Worm (Caenorhabditis elegans) whole organism, young adult: ENCODE data around the gene cdk-1.
A peak's percentile ranks its signal among the peaks of the same experiment; 100 is the strongest.

ENCODE experiments used
- B0035.1 ChIP-seq: sonication (generic microtip); optimal IDR thresholded peaks from 2 replicates; lab custom pipeline; 2016; ENCODE audit warnings: missing genetic modification characterization, mild to moderate bottlenecking, missing compliant biosample characterization, missing genotype, missing genetic modification reagents
- F22D6.2 ChIP-seq: sonication (generic microtip); optimal IDR thresholded peaks from 2 replicates; lab custom pipeline; 2016; ENCODE audit warnings: mild to moderate bottlenecking, missing genetic modification characterization, missing compliant biosample characterization
- F23B12.7 ChIP-seq: sonication (generic microtip); optimal IDR thresholded peaks from 2 replicates; lab custom pipeline; 2017; ENCODE audit warnings: missing genetic modification characterization, mild to moderate bottlenecking, missing compliant biosample characterization, antibody characterized with exemption, moderate library complexity; ENCODE audit not compliant: insufficient read depth
- F33H1.4 ChIP-seq: fragments of 200-800 bp; sonication (Bioruptor generic); IDR thresholded peaks from 2 replicates; pipeline ENCODE4 v1.3.6; 2022; ENCODE audit warnings: missing genetic modification reagents, missing genetic modification characterization, missing compliant biosample characterization
- F37B4.10 ChIP-seq: fragments of 200-800 bp; sonication (Bioruptor generic); IDR thresholded peaks from 2 replicates; pipeline ENCODE4 v1.3.6; 2022; ENCODE audit warnings: missing genetic modification characterization, missing compliant biosample characterization
- F49E8.2 ChIP-seq: sonication (generic microtip); optimal IDR thresholded peaks from 3 replicates; lab custom pipeline; 2017; ENCODE audit warnings: missing genetic modification characterization, mild to moderate bottlenecking, missing compliant biosample characterization, antibody characterized with exemption, moderate library complexity; ENCODE audit not compliant: insufficient read depth
- F57A8.1 ChIP-seq: fragments of 200-800 bp; sonication (Bioruptor generic); optimal IDR thresholded peaks from 2 replicates; lab custom pipeline; 2018; ENCODE audit warnings: mild to moderate bottlenecking, missing genetic modification characterization, moderate library complexity, missing compliant biosample characterization
- F57C9.4 ChIP-seq: sonication (generic microtip); optimal IDR thresholded peaks from 2 replicates; lab custom pipeline; 2017; ENCODE audit warnings: mild to moderate bottlenecking, missing genetic modification characterization, missing compliant biosample characterization
- K11D2.4 ChIP-seq: fragments of 200-800 bp; sonication (Bioruptor generic); IDR thresholded peaks from 2 replicates; pipeline ENCODE4 v1.3.6; 2022; ENCODE audit warnings: missing genetic modification reagents, missing genetic modification characterization, missing compliant biosample characterization
- T07F8.4 ChIP-seq: sonication (generic microtip); optimal IDR thresholded peaks from 2 replicates; lab custom pipeline; 2016; ENCODE audit warnings: mild to moderate bottlenecking, missing genetic modification characterization, moderate library complexity, missing compliant biosample characterization
- Y67H2A.10 ChIP-seq: fragments of 200-800 bp; sonication (Bioruptor generic); conservative IDR thresholded peaks from 2 replicates; pipeline ENCODE4 v1.3.6; 2022; ENCODE audit warnings: missing genetic modification reagents, missing genetic modification characterization, missing compliant biosample characterization
- aptf-3 ChIP-seq: fragments of 200-800 bp; sonication (Bioruptor generic); IDR thresholded peaks from 2 replicates; pipeline ENCODE4 v1.3.6; 2022; ENCODE audit warnings: missing genetic modification characterization, missing compliant biosample characterization
- atf-7 ChIP-seq: sonication (generic microtip); optimal IDR thresholded peaks from 2 replicates; lab custom pipeline; 2017; ENCODE audit warnings: mild to moderate bottlenecking, missing genetic modification characterization, missing compliant biosample characterization
- cebp-1 ChIP-seq, 2 experiments: fragments of 200-800 bp in 1 of 2; sonication (Bioruptor generic) in 1 of 2; sonication (generic microtip) in 1 of 2; IDR thresholded peaks in 1 of 2; optimal IDR thresholded peaks in 1 of 2; 2 replicates each; pipeline versions ENCODE4 v1.3.6 to Lab custom; 2017 to 2022; ENCODE audit warnings: missing compliant biosample characterization in 2 of 2, missing genetic modification characterization in 2 of 2, mild to moderate bottlenecking in 1 of 2, missing genetic modification reagents in 1 of 2, moderate library complexity in 1 of 2
- ceh-27 ChIP-seq: fragments of 200-800 bp; sonication (Bioruptor generic); optimal IDR thresholded peaks from 2 replicates; lab custom pipeline; 2018; ENCODE audit warnings: mild to moderate bottlenecking, missing genetic modification characterization, moderate library complexity, missing compliant biosample characterization
- dox-1 ChIP-seq: fragments of 200-800 bp; sonication (Bioruptor generic); IDR thresholded peaks from 2 replicates; pipeline ENCODE4 v1.3.6; 2022; ENCODE audit warnings: missing genetic modification reagents, missing genetic modification characterization, missing compliant biosample characterization
- efl-1 ChIP-seq: fragments of 150-350 bp; optimal IDR thresholded peaks from 2 replicates; lab custom pipeline; 2014; ENCODE audit warnings: missing biosample characterization, missing genetic modification reagents, missing genetic modification characterization
- hlh-12 ChIP-seq: sonication (generic microtip); optimal IDR thresholded peaks from 2 replicates; lab custom pipeline; 2016; ENCODE audit warnings: missing genetic modification characterization, missing compliant biosample characterization
- hmg-1.2 ChIP-seq: fragments of 200-800 bp; sonication (Bioruptor generic); IDR thresholded peaks from 2 replicates; pipeline ENCODE4 v1.3.6; 2022; ENCODE audit warnings: missing genetic modification reagents, missing genetic modification characterization, missing compliant biosample characterization
- hmg-20 ChIP-seq: fragments of 200-800 bp; sonication (Bioruptor generic); IDR thresholded peaks from 2 replicates; pipeline ENCODE4 v1.3.6; 2022; ENCODE audit warnings: missing genetic modification reagents, missing genetic modification characterization, missing compliant biosample characterization
- let-526 ChIP-seq: fragments of 200-800 bp; sonication (Bioruptor generic); IDR thresholded peaks from 2 replicates; pipeline ENCODE4 v1.3.6; 2022; ENCODE audit warnings: missing genetic modification reagents, missing genetic modification characterization, missing compliant biosample characterization
- lin-26 ChIP-seq: fragments of 200-800 bp; sonication (Bioruptor generic); IDR thresholded peaks from 2 replicates; pipeline ENCODE4 v1.3.6; 2022; ENCODE audit warnings: missing genetic modification reagents, missing genetic modification characterization, missing compliant biosample characterization
- lsl-1 ChIP-seq: fragments of 200-800 bp; sonication (Bioruptor generic); optimal IDR thresholded peaks from 2 replicates; lab custom pipeline; 2018; ENCODE audit warnings: mild to moderate bottlenecking, missing genetic modification characterization, moderate library complexity, missing compliant biosample characterization
- madf-3 ChIP-seq: fragments of 200-800 bp; sonication (Bioruptor generic); IDR thresholded peaks from 2 replicates; pipeline ENCODE4 v1.3.6; 2022; ENCODE audit warnings: missing genetic modification reagents, missing genetic modification characterization, missing compliant biosample characterization
- mcd-1 ChIP-seq: fragments of 200-800 bp; sonication (Bioruptor generic); IDR thresholded peaks from 2 replicates; pipeline ENCODE4 v1.3.6; 2022; ENCODE audit warnings: missing genetic modification reagents, missing genetic modification characterization, missing compliant biosample characterization
- mel-28 ChIP-seq: sonication (generic microtip); optimal IDR thresholded peaks from 2 replicates; lab custom pipeline; 2016; ENCODE audit warnings: borderline replicate concordance, mild to moderate bottlenecking, missing genetic modification characterization, missing compliant biosample characterization
- mxl-1 ChIP-seq: sonication (generic microtip); optimal IDR thresholded peaks from 2 replicates; lab custom pipeline; 2016; ENCODE audit warnings: missing genetic modification characterization, missing compliant biosample characterization
- nfya-1 ChIP-seq: sonication (generic microtip); optimal IDR thresholded peaks from 2 replicates; lab custom pipeline; 2017; ENCODE audit warnings: antibody characterized with exemption, missing compliant biosample characterization, missing genetic modification characterization, borderline replicate concordance; ENCODE audit not compliant: insufficient read depth
- nfya-2 ChIP-seq: fragments of 200-800 bp; sonication (Bioruptor generic); IDR thresholded peaks from 2 replicates; pipeline ENCODE4 v1.3.6; 2022; ENCODE audit warnings: missing genetic modification reagents, missing genetic modification characterization, missing compliant biosample characterization
- nhr-80 ChIP-seq: sonication (generic microtip); optimal IDR thresholded peaks from 2 replicates; lab custom pipeline; 2016; ENCODE audit warnings: missing genetic modification characterization, missing compliant biosample characterization
- rcor-1 ChIP-seq: fragments of 200-800 bp; sonication (Bioruptor generic); IDR thresholded peaks from 2 replicates; pipeline ENCODE4 v1.3.6; 2022; ENCODE audit warnings: missing genetic modification reagents, missing genetic modification characterization, missing compliant biosample characterization
- somi-1 ChIP-seq: fragments of 200-800 bp; sonication (Bioruptor generic); optimal IDR thresholded peaks from 2 replicates; lab custom pipeline; 2018; ENCODE audit warnings: mild to moderate bottlenecking, missing genetic modification characterization, missing compliant biosample characterization
- xnd-1 ChIP-seq: sonication (generic microtip); optimal IDR thresholded peaks from 2 replicates; lab custom pipeline; 2016; ENCODE audit warnings: missing genotype, missing genetic modification reagents, missing genetic modification characterization, missing compliant biosample characterization
- ztf-18 ChIP-seq: sonication (generic microtip); optimal IDR thresholded peaks from 2 replicates; lab custom pipeline; 2016; ENCODE audit warnings: missing genotype, mild to moderate bottlenecking, missing genetic modification characterization, missing compliant biosample characterization
- ztf-22 ChIP-seq: fragments of 200-800 bp; sonication (Bioruptor generic); optimal IDR thresholded peaks from 2 replicates; lab custom pipeline; 2018; ENCODE audit warnings: mild to moderate bottlenecking, missing genetic modification characterization, moderate library complexity, missing compliant biosample characterization
- ztf-6 ChIP-seq: fragments of 200-800 bp; sonication (Bioruptor generic); IDR thresholded peaks from 2 replicates; pipeline ENCODE4 v1.3.6; 2022; ENCODE audit warnings: missing genetic modification reagents, missing genetic modification characterization, missing compliant biosample characterization

The cdk-1 gene

DNA sequence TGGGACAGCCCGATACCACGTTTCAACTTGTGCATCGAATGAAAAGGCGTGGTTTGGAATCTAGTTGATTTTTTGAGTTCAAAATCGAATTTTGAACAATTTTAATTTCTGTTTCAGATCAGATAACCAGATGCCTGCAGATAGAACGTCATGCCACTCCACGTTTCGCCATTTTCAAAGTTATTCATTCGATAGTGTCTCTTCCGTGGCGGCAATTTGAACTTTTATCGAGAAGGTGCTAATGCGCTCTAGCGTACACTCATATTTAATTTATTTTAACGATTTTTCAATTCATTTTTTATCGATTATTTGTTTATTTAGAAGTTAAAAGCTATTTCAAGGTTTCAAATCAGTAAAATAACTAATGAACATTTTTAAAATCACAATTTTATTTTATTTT, 28.6 kb downstream of the cdk-1 start (continued):
- no peak for TF ChIP-seq lin-26 (GFP tag; lab: Robert Waterston, UW)
- no peak for TF ChIP-seq somi-1 (GFP tag; lab: Kevin White, UChicago)
- no peak for TF ChIP-seq ztf-18
- no peak for TF ChIP-seq atf-7
- TF ChIP-seq rcor-1 (GFP tag; lab: Robert Waterston, UW) = no peak
- peak; percentile 86 for TF ChIP-seq efl-1 (GFP tag; lab: Kevin White, UChicago)
- no peak for TF ChIP-seq hmg-20 (GFP tag; lab: Robert Waterston, UW)
- TF ChIP-seq hlh-12 = no peak
- TF ChIP-seq nhr-80 (tag; lab: Kevin White, UChicago) = no peak
- no peak for TF ChIP-seq K11D2.4 (GFP tag; lab: Robert Waterston, UW)
- TF ChIP-seq Y67H2A.10 (GFP tag; lab: Robert Waterston, UW) = no peak
- TF ChIP-seq dox-1 (GFP tag; lab: Robert Waterston, UW) = no peak
- TF ChIP-seq T07F8.4 (tag; lab: Kevin White, UChicago) = no peak
- no peak for TF ChIP-seq mxl-1
- TF ChIP-seq mcd-1 = peak; percentile 59; the same call in 1 of the 2 replicates
- no peak for TF ChIP-seq B0035.1
- TF ChIP-seq F57C9.4 = no peak
- TF ChIP-seq ceh-27 = no peak

DNA sequence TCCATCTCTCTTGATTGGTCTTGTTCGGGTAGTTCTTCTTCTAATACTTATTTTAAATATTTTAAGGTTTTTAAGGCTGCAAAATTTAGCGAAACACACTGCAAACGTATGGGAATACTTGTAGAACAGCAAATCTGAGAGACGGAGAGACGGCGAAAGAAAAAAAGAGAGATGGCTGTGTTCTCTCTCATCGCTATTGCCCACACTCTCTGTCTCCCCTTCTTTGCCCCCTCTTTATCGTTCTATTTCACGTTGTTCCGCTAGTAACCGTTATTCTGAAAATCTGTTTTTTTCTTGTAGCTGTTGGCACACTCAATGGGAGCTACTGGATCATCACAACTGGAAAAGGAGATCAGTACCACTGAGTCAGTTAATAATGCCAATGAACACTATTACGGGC, 29.1 kb downstream of the cdk-1 start, which contains the start of gene usp-46:
TSS of gene usp-46 (plus strand) at position 301 of the 400 bp plus-strand sequence.
- peak; percentile 29; the same call in 1 of the 2 replicates for TF ChIP-seq hmg-1.2 (GFP tag; lab: Robert Waterston, UW)
- TF ChIP-seq F22D6.2 (tag; lab: Kevin White, UChicago) = no peak
- TF ChIP-seq cebp-1 (GFP tag; IDR thresholded peaks at IDR 0.05; lab: Robert Waterston, UW) = no peak
- no peak for TF ChIP-seq cebp-1 (tag; optimal IDR thresholded peaks at IDR 0.05; lab: Kevin White, UChicago)
- TF ChIP-seq aptf-3 (GFP tag; lab: Robert Waterston, UW) = no peak
- TF ChIP-seq ztf-6 (GFP tag; lab: Robert Waterston, UW) = no peak
- no peak for TF ChIP-seq F23B12.7 (tag; lab: Kevin White, UChicago)
- TF ChIP-seq mel-28 (tag; lab: Kevin White, UChicago) = no peak

DNA sequence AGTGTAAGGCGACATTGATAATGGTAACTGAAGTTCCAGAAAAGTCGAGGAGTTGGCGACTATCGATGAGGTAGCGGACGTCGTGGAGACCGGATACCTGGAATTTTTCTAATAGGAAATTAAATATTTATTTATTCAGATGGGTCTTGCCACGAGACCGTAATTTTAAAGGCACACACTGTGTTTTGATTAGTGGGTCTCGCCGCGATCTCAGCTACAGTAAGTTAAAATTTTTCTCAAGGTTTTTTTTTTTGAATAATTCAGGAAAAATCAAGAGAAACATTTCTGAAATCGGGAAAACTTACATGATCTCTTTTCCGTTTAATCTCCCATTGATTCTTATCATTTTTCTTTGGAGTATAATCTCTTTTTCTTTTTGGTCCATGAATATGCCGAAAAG, 31.8 kb downstream of the cdk-1 start:
- TF ChIP-seq nfya-1 (tag; lab: Kevin White, UChicago) (no peak), F33H1.4 (GFP tag; lab: Robert Waterston, UW) (peak; percentile 55; the same call in 1 of the 2 replicates), nfya-2 (GFP tag; lab: Robert Waterston, UW) (no peak), lsl-1 (peak; percentile 52), madf-3 (GFP tag; lab: Robert Waterston, UW) (0 out of 2 replicates have a peak, but pooled peaks have one; percentile 53), F49E8.2 (tag; lab: Kevin White, UChicago) (no peak), let-526 (no peak), F37B4.10 (GFP tag; lab: Robert Waterston, UW) (no peak), xnd-1 (tag; lab: Kevin White, UChicago) (peak; percentile 19)

DNA sequence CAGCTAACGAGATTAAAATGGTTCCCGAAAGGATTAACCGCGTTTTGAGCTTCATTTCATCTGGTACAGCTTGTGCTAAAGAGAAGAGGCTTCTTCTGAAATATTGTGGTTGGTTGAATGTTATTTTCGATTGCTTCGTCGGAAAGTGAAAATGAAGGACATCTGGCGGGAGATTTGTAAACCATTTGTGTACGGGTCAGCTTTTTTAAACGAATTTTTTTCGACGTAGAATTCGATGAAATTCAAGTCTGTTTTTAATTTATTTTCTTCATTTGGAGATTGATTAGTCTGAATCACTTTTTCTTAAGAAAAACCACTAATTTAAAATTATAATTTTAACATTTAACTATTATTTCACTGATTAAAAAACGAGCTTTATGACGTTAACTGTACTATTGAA, 33.0 kb downstream of the cdk-1 start, which contains the start of gene sqv-3:
TSS of gene sqv-3 (minus strand) at position 101 of the 400 bp plus-strand sequence.
- TF ChIP-seq ztf-22 (GFP tag; lab: Kevin White, UChicago) = no peak
- no peak for TF ChIP-seq F57A8.1
- 0 out of 2 replicates have a peak, but pooled peaks have one; percentile 55 for TF ChIP-seq madf-3 (GFP tag; lab: Robert Waterston, UW)
